Worm (Caenorhabditis elegans) whole organism, young adult: ENCODE results near the gene syg-1.

Experiments
- C17E4.6 ChIP-seq: fragments of 200-800 bp; sonication (Bioruptor generic); IDR thresholded peaks from 2 replicates; pipeline ENCODE4 v1.3.6; 2022; ENCODE audit warnings: missing genetic modification reagents, missing genetic modification characterization, missing compliant biosample characterization
- F22D6.2 ChIP-seq: sonication (generic microtip); optimal IDR thresholded peaks from 2 replicates; lab custom pipeline; 2016; ENCODE audit warnings: mild to moderate bottlenecking, missing genetic modification characterization, missing compliant biosample characterization
- F33H1.4 ChIP-seq: fragments of 200-800 bp; sonication (Bioruptor generic); IDR thresholded peaks from 2 replicates; pipeline ENCODE4 v1.3.6; 2022; ENCODE audit warnings: missing genetic modification reagents, missing genetic modification characterization, missing compliant biosample characterization
- F37B4.10 ChIP-seq: fragments of 200-800 bp; sonication (Bioruptor generic); IDR thresholded peaks from 2 replicates; pipeline ENCODE4 v1.3.6; 2022; ENCODE audit warnings: missing genetic modification characterization, missing compliant biosample characterization
- F39B2.1 ChIP-seq: fragments of 200-800 bp; sonication (Bioruptor generic); IDR thresholded peaks from 2 replicates; pipeline ENCODE4 v1.3.6; 2022; ENCODE audit warnings: missing genetic modification reagents, missing genetic modification characterization, missing compliant biosample characterization
- F49E8.2 ChIP-seq: sonication (generic microtip); optimal IDR thresholded peaks from 3 replicates; lab custom pipeline; 2017; ENCODE audit warnings: missing genetic modification characterization, mild to moderate bottlenecking, missing compliant biosample characterization, antibody characterized with exemption, moderate library complexity; ENCODE audit not compliant: insufficient read depth
- F52B5.7 ChIP-seq: sonication (generic microtip); optimal IDR thresholded peaks from 2 replicates; lab custom pipeline; 2016; ENCODE audit warnings: mild to moderate bottlenecking, missing genetic modification characterization, missing compliant biosample characterization
- F57A8.1 ChIP-seq: fragments of 200-800 bp; sonication (Bioruptor generic); optimal IDR thresholded peaks from 2 replicates; lab custom pipeline; 2018; ENCODE audit warnings: mild to moderate bottlenecking, missing genetic modification characterization, moderate library complexity, missing compliant biosample characterization
- F57C9.4 ChIP-seq: sonication (generic microtip); optimal IDR thresholded peaks from 2 replicates; lab custom pipeline; 2017; ENCODE audit warnings: mild to moderate bottlenecking, missing genetic modification characterization, missing compliant biosample characterization
- K12H6.12 ChIP-seq: fragments of 200-800 bp; sonication (Bioruptor generic); optimal IDR thresholded peaks from 2 replicates; lab custom pipeline; 2018; ENCODE audit warnings: mild to moderate bottlenecking, missing genetic modification characterization, missing compliant biosample characterization
- T07F8.4 ChIP-seq: sonication (generic microtip); optimal IDR thresholded peaks from 2 replicates; lab custom pipeline; 2016; ENCODE audit warnings: mild to moderate bottlenecking, missing genetic modification characterization, moderate library complexity, missing compliant biosample characterization
- Y53G8AR.9 ChIP-seq: fragments of 200-800 bp; sonication (Bioruptor generic); conservative IDR thresholded peaks from 2 replicates; pipeline ENCODE4 v1.3.6; 2022; ENCODE audit warnings: missing genetic modification reagents, missing genetic modification characterization, missing compliant biosample characterization
- Y67H2A.10 ChIP-seq: fragments of 200-800 bp; sonication (Bioruptor generic); conservative IDR thresholded peaks from 2 replicates; pipeline ENCODE4 v1.3.6; 2022; ENCODE audit warnings: missing genetic modification reagents, missing genetic modification characterization, missing compliant biosample characterization
- Y79H2A.3 ChIP-seq: fragments of 200-800 bp; sonication (Bioruptor generic); conservative IDR thresholded peaks from 2 replicates; pipeline ENCODE4 v1.3.6; 2022; ENCODE audit warnings: missing genetic modification reagents, missing genetic modification characterization, missing compliant biosample characterization
- Y95B8A.8 ChIP-seq: fragments of 200-800 bp; sonication (Bioruptor generic); IDR thresholded peaks from 2 replicates; pipeline ENCODE4 v1.3.6; 2022; ENCODE audit warnings: missing genetic modification reagents, missing genetic modification characterization, missing compliant biosample characterization
- ama-1 ChIP-seq, 3 experiments: fragments of 150-350 bp in 1 of 3; sonication (generic microtip) in 2 of 3; optimal IDR thresholded peaks; 2 replicates each; lab custom pipeline; 2014 to 2018; ENCODE audit warnings: missing biosample characterization in 2 of 3, missing genetic modification characterization in 2 of 3, missing genetic modification reagents in 2 of 3
- atf-7 ChIP-seq: sonication (generic microtip); optimal IDR thresholded peaks from 2 replicates; lab custom pipeline; 2017; ENCODE audit warnings: mild to moderate bottlenecking, missing genetic modification characterization, missing compliant biosample characterization
- athp-1 ChIP-seq: sonication (generic microtip); optimal IDR thresholded peaks from 2 replicates; lab custom pipeline; 2017; ENCODE audit warnings: mild to moderate bottlenecking, missing genetic modification characterization, missing compliant biosample characterization
- attf-3 ChIP-seq: fragments of 200-800 bp; sonication (Bioruptor generic); conservative IDR thresholded peaks from 2 replicates; pipeline ENCODE4 v1.3.6; 2022; ENCODE audit warnings: missing genetic modification reagents, missing genetic modification characterization, missing compliant biosample characterization
- cebp-2 ChIP-seq: fragments of 200-800 bp; sonication (Bioruptor generic); IDR thresholded peaks from 2 replicates; pipeline ENCODE4 v1.3.6; 2022; ENCODE audit warnings: missing genetic modification characterization, missing compliant biosample characterization
- ceh-79 ChIP-seq: sonication (generic microtip); optimal IDR thresholded peaks from 2 replicates; lab custom pipeline; 2017; ENCODE audit warnings: mild to moderate bottlenecking, missing genetic modification characterization, missing compliant biosample characterization
- ceh-91 ChIP-seq: fragments of 200-800 bp; sonication (Bioruptor generic); IDR thresholded peaks from 2 replicates; pipeline ENCODE4 v1.3.6; 2022; ENCODE audit warnings: missing genetic modification reagents, missing genetic modification characterization, missing compliant biosample characterization
- die-1 ChIP-seq: sonication (generic microtip); optimal IDR thresholded peaks from 2 replicates; lab custom pipeline; 2016; ENCODE audit warnings: missing genotype, mild to moderate bottlenecking, missing genetic modification characterization, missing compliant biosample characterization
- dpff-1 ChIP-seq: sonication (generic microtip); optimal IDR thresholded peaks from 2 replicates; lab custom pipeline; 2017; ENCODE audit warnings: mild to moderate bottlenecking, missing genetic modification characterization, missing compliant biosample characterization
- egl-44 ChIP-seq: fragments of 200-800 bp; sonication (Bioruptor generic); IDR thresholded peaks from 2 replicates; pipeline ENCODE4 v1.3.6; 2022; ENCODE audit warnings: missing genetic modification reagents, missing genetic modification characterization, missing compliant biosample characterization
- ekl-4 ChIP-seq: fragments of 200-800 bp; sonication (Bioruptor generic); IDR thresholded peaks from 2 replicates; pipeline ENCODE4 v1.3.6; 2022; ENCODE audit warnings: missing genetic modification reagents, missing genetic modification characterization, missing compliant biosample characterization
- fkh-3 ChIP-seq: sonication (generic microtip); optimal IDR thresholded peaks from 2 replicates; lab custom pipeline; 2016; ENCODE audit warnings: mild to moderate bottlenecking, missing genetic modification characterization, missing compliant biosample characterization
- hlh-26 ChIP-seq: fragments of 200-800 bp; sonication (Bioruptor generic); conservative IDR thresholded peaks from 2 replicates; pipeline ENCODE4 v1.3.6; 2022; ENCODE audit warnings: missing genetic modification reagents, missing genetic modification characterization, missing compliant biosample characterization
- lag-1 ChIP-seq: fragments of 200-800 bp; sonication (Bioruptor generic); IDR thresholded peaks from 2 replicates; pipeline ENCODE4 v1.3.6; 2022; ENCODE audit warnings: missing genetic modification reagents, missing genetic modification characterization, missing compliant biosample characterization
- lin-26 ChIP-seq: fragments of 200-800 bp; sonication (Bioruptor generic); IDR thresholded peaks from 2 replicates; pipeline ENCODE4 v1.3.6; 2022; ENCODE audit warnings: missing genetic modification reagents, missing genetic modification characterization, missing compliant biosample characterization
- lin-40 ChIP-seq: sonication (generic microtip); optimal IDR thresholded peaks from 2 replicates; lab custom pipeline; 2016; ENCODE audit warnings: missing genetic modification characterization, mild to moderate bottlenecking, missing compliant biosample characterization, missing genotype, missing genetic modification reagents
- madf-3 ChIP-seq: fragments of 200-800 bp; sonication (Bioruptor generic); IDR thresholded peaks from 2 replicates; pipeline ENCODE4 v1.3.6; 2022; ENCODE audit warnings: missing genetic modification reagents, missing genetic modification characterization, missing compliant biosample characterization
- madf-6 ChIP-seq: fragments of 200-800 bp; sonication (Bioruptor generic); IDR thresholded peaks from 2 replicates; pipeline ENCODE4 v1.3.6; 2022; ENCODE audit warnings: missing genetic modification reagents, missing genetic modification characterization, missing compliant biosample characterization
- mel-28 ChIP-seq: sonication (generic microtip); optimal IDR thresholded peaks from 2 replicates; lab custom pipeline; 2016; ENCODE audit warnings: borderline replicate concordance, mild to moderate bottlenecking, missing genetic modification characterization, missing compliant biosample characterization
- mes-4 ChIP-seq: sonication (generic microtip); optimal IDR thresholded peaks from 2 replicates; lab custom pipeline; 2016; ENCODE audit warnings: missing genotype, missing genetic modification characterization, missing compliant biosample characterization
- mxl-1 ChIP-seq: sonication (generic microtip); optimal IDR thresholded peaks from 2 replicates; lab custom pipeline; 2016; ENCODE audit warnings: missing genetic modification characterization, missing compliant biosample characterization
- nfya-1 ChIP-seq: sonication (generic microtip); optimal IDR thresholded peaks from 2 replicates; lab custom pipeline; 2017; ENCODE audit warnings: antibody characterized with exemption, missing compliant biosample characterization, missing genetic modification characterization, borderline replicate concordance; ENCODE audit not compliant: insufficient read depth
- nfyb-1 ChIP-seq: fragments of 200-800 bp; sonication (Bioruptor generic); IDR thresholded peaks from 2 replicates; pipeline ENCODE4 v1.3.6; 2022; ENCODE audit warnings: missing genetic modification reagents, missing genetic modification characterization, missing compliant biosample characterization
- nhr-80 ChIP-seq: sonication (generic microtip); optimal IDR thresholded peaks from 2 replicates; lab custom pipeline; 2016; ENCODE audit warnings: missing genetic modification characterization, missing compliant biosample characterization
- rpc-1 ChIP-seq, 2 experiments: fragments of 150-350 bp in 1 of 2; sonication (generic microtip) in 1 of 2; optimal IDR thresholded peaks; 2 replicates each; lab custom pipeline; 2014 to 2018; ENCODE audit warnings: missing biosample characterization in 1 of 2, missing genetic modification characterization in 1 of 2, missing genetic modification reagents in 1 of 2, missing genotype in 1 of 2
- snpc-1.3 ChIP-seq: sonication (generic microtip); optimal IDR thresholded peaks from 2 replicates; lab custom pipeline; 2017; ENCODE audit warnings: missing genetic modification characterization, mild to moderate bottlenecking, missing compliant biosample characterization, antibody characterized with exemption, moderate library complexity, missing genotype, missing genetic modification reagents; ENCODE audit not compliant: insufficient read depth
- tbx-9 ChIP-seq: sonication (generic microtip); optimal IDR thresholded peaks from 2 replicates; lab custom pipeline; 2016; ENCODE audit warnings: borderline replicate concordance, missing genetic modification characterization, inconsistent platforms, missing compliant biosample characterization
- tlf-1 ChIP-seq: fragments of 200-800 bp; sonication (Bioruptor generic); optimal IDR thresholded peaks from 2 replicates; lab custom pipeline; 2018; ENCODE audit warnings: mild to moderate bottlenecking, missing genetic modification characterization, missing compliant biosample characterization
- unc-62 ChIP-seq: fragments of 150-350 bp; optimal IDR thresholded peaks from 2 replicates; lab custom pipeline; 2014; ENCODE audit warnings: missing biosample characterization, missing genetic modification reagents, missing genetic modification characterization
- zfh-2 ChIP-seq: fragments of 200-800 bp; sonication (Bioruptor generic); conservative IDR thresholded peaks from 2 replicates; pipeline ENCODE4 v1.3.6; 2022; ENCODE audit warnings: missing genetic modification reagents, missing genetic modification characterization, missing compliant biosample characterization
- zim-3 ChIP-seq: sonication (generic microtip); optimal IDR thresholded peaks from 2 replicates; lab custom pipeline; 2017; ENCODE audit warnings: mild to moderate bottlenecking, missing genetic modification characterization, moderate library complexity, missing compliant biosample characterization
- ztf-6 ChIP-seq: fragments of 200-800 bp; sonication (Bioruptor generic); IDR thresholded peaks from 2 replicates; pipeline ENCODE4 v1.3.6; 2022; ENCODE audit warnings: missing genetic modification reagents, missing genetic modification characterization, missing compliant biosample characterization

The syg-1 gene

ce11 chrX:2531276-2531675 lies 16.2 kb upstream of the syg-1 start (continued):
- TF ChIP-seq nhr-80 (tag; lab: Kevin White, UChicago) (peak; percentile 40), mes-4 (tag; lab: Kevin White, UChicago) (peak; percentile 42), madf-3 (GFP tag; lab: Robert Waterston, UW) (no peak), Y95B8A.8 (GFP tag; lab: Robert Waterston, UW) (no peak), F39B2.1 (GFP tag; lab: Robert Waterston, UW) (no peak), F49E8.2 (tag; lab: Kevin White, UChicago) (no peak), zim-3 (tag; lab: Kevin White, UChicago) (peak; percentile 68), hlh-26 (no peak), nfya-1 (tag; lab: Kevin White, UChicago) (no peak), mxl-1 (tag; lab: Kevin White, UChicago) (no peak), F33H1.4 (GFP tag; lab: Robert Waterston, UW) (no peak), ceh-79 (tag; lab: Kevin White, UChicago) (peak; percentile 15), Y79H2A.3 (GFP tag; lab: Robert Waterston, UW) (no peak), C17E4.6 (no peak), lag-1 (GFP tag; lab: Robert Waterston, UW) (no peak), F37B4.10 (GFP tag; lab: Robert Waterston, UW) (no peak), ztf-6 (GFP tag; lab: Robert Waterston, UW) (no peak), fkh-3 (tag; lab: Kevin White, UChicago) (peak; percentile 2), F22D6.2 (tag; lab: Kevin White, UChicago) (no peak), F52B5.7 (tag; lab: Kevin White, UChicago) (no peak), F57C9.4 (tag; lab: Kevin White, UChicago) (no peak), mel-28 (no peak), atf-7 (tag; lab: Kevin White, UChicago) (peak; percentile 56), snpc-1.3 (tag; lab: Kevin White, UChicago) (peak; percentile 48), lin-40 (peak; percentile 53), tlf-1 (GFP tag; lab: Kevin White, UChicago) (no peak), Y67H2A.10 (GFP tag; lab: Robert Waterston, UW) (no peak), K12H6.12 (tag; lab: Kevin White, UChicago) (peak; percentile 17), attf-3 (GFP tag; lab: Robert Waterston, UW) (no peak), F57A8.1 (GFP tag; lab: Kevin White, UChicago) (no peak), nfyb-1 (GFP tag; lab: Robert Waterston, UW) (peak; percentile 87), ceh-91 (GFP tag; lab: Robert Waterston, UW) (no peak), athp-1 (tag; lab: Kevin White, UChicago) (peak; percentile 40), rpc-1 (optimal IDR thresholded peaks at IDR 0.05; lab: Kevin White, UChicago) (peak; percentile 90), rpc-1 (tag; optimal IDR thresholded peaks at IDR 0.05; lab: Kevin White, UChicago) (peak; percentile 83), die-1 (peak; percentile 76)

ce11 chrX:2527877-2528276 lies 12.8 kb upstream of the syg-1 start:
- TF ChIP-seq nhr-80 (tag; lab: Kevin White, UChicago) (no peak), dpff-1 (tag; lab: Kevin White, UChicago) (no peak), ekl-4 (GFP tag; lab: Robert Waterston, UW) (no peak), T07F8.4 (tag; lab: Kevin White, UChicago) (no peak), madf-6 (GFP tag; lab: Robert Waterston, UW) (no peak; the same call in 1 of the 2 replicates), rpc-1 (optimal IDR thresholded peaks at IDR 0.05; lab: Kevin White, UChicago) (peak; percentile 77), rpc-1 (tag; optimal IDR thresholded peaks at IDR 0.05; lab: Kevin White, UChicago) (peak; percentile 82), unc-62 (GFP tag; lab: Kevin White, UChicago) (no peak), tbx-9 (tag; lab: Kevin White, UChicago) (no peak), cebp-2 (GFP tag; lab: Robert Waterston, UW) (0 out of 2 replicates have a peak, but pooled peaks have one; percentile 50), lin-26 (peak; percentile 78), zfh-2 (peak; percentile 69), F22D6.2 (tag; lab: Kevin White, UChicago) (peak; percentile 10), ama-1 (optimal IDR thresholded peaks at IDR 0.05; lab: Kevin White, UChicago) (no peak), ama-1 (GFP tag; optimal IDR thresholded peaks at IDR 0.05; lab: Kevin White, UChicago) (peak; percentile 3 to 26), egl-44 (GFP tag; lab: Robert Waterston, UW) (0 out of 2 replicates have a peak, but pooled peaks have one; percentile 35), Y53G8AR.9 (GFP tag; lab: Robert Waterston, UW) (no peak), fkh-3 (tag; lab: Kevin White, UChicago) (no peak), snpc-1.3 (tag; lab: Kevin White, UChicago) (peak; percentile 31)
